Worm (Caenorhabditis elegans) whole organism, L4 larva: ENCODE results near the gene fbxb-102.

Source experiments
- attf-4 ChIP-seq: sonication (generic microtip); optimal IDR thresholded peaks from 3 replicates; lab custom pipeline; 2017; ENCODE audit warnings: missing biosample characterization, missing genetic modification characterization
- fos-1 ChIP-seq: fragments of 150-350 bp; optimal IDR thresholded peaks from 2 replicates; lab custom pipeline; 2014; ENCODE audit warnings: missing biosample characterization, missing genetic modification characterization
- lin-39 ChIP-seq: fragments of 150-350 bp; optimal IDR thresholded peaks from 2 replicates; lab custom pipeline; 2014; ENCODE audit warnings: missing biosample characterization, missing genetic modification reagents, missing genetic modification characterization
- zag-1 ChIP-seq: fragments of 150-350 bp; optimal IDR thresholded peaks from 2 replicates; lab custom pipeline; 2014; ENCODE audit warnings: missing biosample characterization, missing genetic modification characterization

- TF ChIP-seq zag-1 (tag; lab: Kevin White, UChicago) (no peak), attf-4 (tag; lab: Kevin White, UChicago) (no peak), lin-39 (tag; lab: Kevin White, UChicago) (no peak), fos-1 (tag; lab: Kevin White, UChicago) (no peak)
Observed at ce11 chrII:12527947-12528346, 45.2 kb downstream of the fbxb-102 start, which contains the start of gene srx-119.
